Worm (Caenorhabditis elegans) whole organism, early embryonic: ENCODE data around the gene ctl-3.
"Not testable (repeated sequence)": the region's sequence is repeated elsewhere in the genome, so short reads cannot be mapped to it uniquely, and the experiment has no call there.

Source experiments
- B0310.2 ChIP-seq: sonication (generic microtip); optimal IDR thresholded peaks from 2 replicates; lab custom pipeline; 2016; ENCODE audit warnings: mild to moderate bottlenecking, missing genetic modification characterization, missing compliant biosample characterization
- F13C5.2 ChIP-seq: sonication (generic microtip); optimal IDR thresholded peaks from 2 replicates; lab custom pipeline; 2017; ENCODE audit warnings: mild to moderate bottlenecking, missing genetic modification characterization, inconsistent platforms, missing compliant biosample characterization
- aly-1 ChIP-seq: sonication (generic microtip); optimal IDR thresholded peaks from 2 replicates; lab custom pipeline; 2016; ENCODE audit warnings: missing genetic modification characterization, missing compliant biosample characterization
- ama-1 ChIP-seq: fragments of 150-350 bp; optimal IDR thresholded peaks from 2 replicates; lab custom pipeline; 2014
- ceh-13 ChIP-seq: fragments of 200-800 bp; sonication (Bioruptor generic); optimal IDR thresholded peaks from 2 replicates; lab custom pipeline; 2018; ENCODE audit warnings: mild to moderate bottlenecking, missing genetic modification characterization, missing compliant biosample characterization
- ceh-36 ChIP-seq: sonication (generic microtip); optimal IDR thresholded peaks from 2 replicates; lab custom pipeline; 2016; ENCODE audit warnings: missing genetic modification characterization, inconsistent platforms, missing compliant biosample characterization
- ets-7 ChIP-seq: sonication (generic microtip); optimal IDR thresholded peaks from 2 replicates; lab custom pipeline; 2016; ENCODE audit warnings: missing genotype, missing genetic modification characterization, missing compliant biosample characterization
- flt-1 ChIP-seq: fragments of 200-800 bp; sonication (Bioruptor generic); IDR thresholded peaks from 2 replicates; pipeline ENCODE4 v1.3.6; 2022; ENCODE audit warnings: missing genetic modification characterization, missing compliant biosample characterization
- hmbx-1 ChIP-seq: sonication (generic microtip); optimal IDR thresholded peaks from 2 replicates; lab custom pipeline; 2016; ENCODE audit warnings: mild to moderate bottlenecking, missing genetic modification characterization, missing compliant biosample characterization
- hmg-4 ChIP-seq: fragments of 200-800 bp; sonication (Bioruptor generic); optimal IDR thresholded peaks from 2 replicates; lab custom pipeline; 2018; ENCODE audit warnings: mild to moderate bottlenecking, missing genetic modification characterization, missing compliant biosample characterization
- hnd-1 ChIP-seq: sonication (generic microtip); optimal IDR thresholded peaks from 2 replicates; lab custom pipeline; 2016; ENCODE audit warnings: missing genetic modification characterization, missing compliant biosample characterization
- pes-1 ChIP-seq: fragments of 200-800 bp; sonication (Bioruptor generic); IDR thresholded peaks from 2 replicates; pipeline ENCODE4 v1.3.6; 2022; ENCODE audit warnings: missing genetic modification reagents, missing genetic modification characterization, missing compliant biosample characterization
- scrt-1 ChIP-seq: fragments of 200-800 bp; sonication (Bioruptor generic); IDR thresholded peaks from 2 replicates; pipeline ENCODE4 v1.3.6; 2022; ENCODE audit warnings: missing genetic modification characterization, missing compliant biosample characterization
- sea-1 ChIP-seq: fragments of 200-800 bp; sonication (Bioruptor generic); conservative IDR thresholded peaks from 2 replicates; pipeline ENCODE4 v1.3.6; 2022; ENCODE audit warnings: missing genetic modification characterization, missing compliant biosample characterization
- tbx-11 ChIP-seq: fragments of 200-800 bp; sonication (Bioruptor generic); IDR thresholded peaks from 2 replicates; pipeline ENCODE4 v1.3.6; 2022; ENCODE audit warnings: missing genetic modification characterization, missing compliant biosample characterization
- tbx-37 ChIP-seq: fragments of 200-800 bp; sonication (Bioruptor generic); conservative IDR thresholded peaks from 2 replicates; pipeline ENCODE4 v1.3.6; 2022; ENCODE audit warnings: missing genetic modification reagents, missing genetic modification characterization, missing compliant biosample characterization
- tra-4 ChIP-seq: sonication (generic microtip); optimal IDR thresholded peaks from 2 replicates; lab custom pipeline; 2017; ENCODE audit warnings: missing genetic modification characterization, missing compliant biosample characterization

ctl-3 gene

DNA sequence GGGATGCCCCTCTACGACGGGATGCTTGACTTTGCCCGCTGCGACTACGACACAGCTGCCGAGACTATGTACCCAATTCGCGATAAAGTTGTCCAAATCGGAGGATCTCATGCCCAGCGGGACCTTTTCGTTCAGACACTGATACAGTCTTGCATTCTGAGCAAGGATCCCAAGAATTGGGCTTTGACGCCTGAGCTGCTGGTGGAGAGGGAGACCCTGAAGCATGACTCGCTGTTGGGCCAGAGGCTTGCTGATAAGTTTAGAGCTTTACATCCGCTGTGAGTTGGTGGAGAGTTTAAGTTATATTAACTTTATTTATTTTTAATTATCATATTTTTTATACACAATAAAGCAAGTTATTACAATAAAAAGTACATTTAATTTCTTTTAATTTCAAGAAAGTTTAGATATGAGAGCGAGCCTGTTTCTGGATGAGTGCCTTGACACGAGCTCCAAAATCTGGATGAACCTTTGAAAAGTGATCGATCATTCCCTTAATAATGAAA is 11.3 kb downstream of the ctl-3 start:
- TF ChIP-seq tbx-11 (GFP tag; lab: Robert Waterston, UW), result no peak
- no peak for TF ChIP-seq aly-1

- TF ChIP-seq ets-7, B0310.2, hmbx-1 (tag; lab: Kevin White, UChicago): not testable (repeated sequence)
These were observed 13.5 kb downstream of the ctl-3 start, which contains the start of gene Y54G11A.7 for ce11 chrII:14297050-14297449. Y54G11A.7 (plus strand) TSS chrII:14297305.

DNA sequence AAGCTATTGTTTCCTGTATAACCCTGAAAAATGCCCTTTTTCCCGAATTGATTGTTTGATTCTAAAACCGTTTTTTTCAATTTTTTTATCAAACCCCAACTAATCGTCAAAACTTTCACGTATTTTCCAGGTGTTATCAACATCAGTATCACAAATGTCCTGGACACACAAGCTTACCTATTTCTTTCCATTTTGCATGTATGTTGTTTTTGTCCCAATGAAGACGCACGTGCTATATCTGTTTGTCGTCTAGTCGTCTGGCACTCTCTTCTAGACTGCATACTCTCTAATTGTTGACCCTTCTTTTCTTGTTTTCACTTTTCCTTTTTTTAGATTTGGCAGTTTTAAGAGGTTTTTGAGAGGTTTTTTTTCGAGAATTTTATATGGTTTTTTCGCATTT is 14.3 kb downstream of the ctl-3 start:
- TF ChIP-seq hnd-1, result no peak
- no peak for TF ChIP-seq scrt-1
- no peak for TF ChIP-seq aly-1
- TF ChIP-seq hmg-4 (GFP tag; lab: Kevin White, UChicago), result no peak
- no peak for TF ChIP-seq tbx-11 (GFP tag; lab: Robert Waterston, UW)
- TF ChIP-seq F13C5.2, result no peak
- no peak for TF ChIP-seq flt-1 (GFP tag; lab: Robert Waterston, UW)
- no peak for TF ChIP-seq ets-7 (tag; lab: Kevin White, UChicago)
- no peak for TF ChIP-seq sea-1 (GFP tag; lab: Robert Waterston, UW)
- no peak for TF ChIP-seq hmbx-1 (tag; lab: Kevin White, UChicago)
- TF ChIP-seq tbx-37, result no peak
- TF ChIP-seq ceh-36 (tag; lab: Kevin White, UChicago), result no peak

ce11 chrII:14294390-14294789 is 16.2 kb downstream of the ctl-3 start:
- TF ChIP-seq ets-7 (tag; lab: Kevin White, UChicago) (no peak), hmbx-1 (tag; lab: Kevin White, UChicago) (no peak), F13C5.2 (no peak), tbx-11 (GFP tag; lab: Robert Waterston, UW) (no peak), tra-4 (tag; lab: Kevin White, UChicago) (no peak), scrt-1 (no peak), ceh-13 (GFP tag; lab: Kevin White, UChicago) (no peak), hnd-1 (no peak), hmg-4 (GFP tag; lab: Kevin White, UChicago) (no peak), aly-1 (no peak), flt-1 (GFP tag; lab: Robert Waterston, UW) (no peak), ceh-36 (tag; lab: Kevin White, UChicago) (no peak), sea-1 (GFP tag; lab: Robert Waterston, UW) (no peak), ama-1 (lab: Kevin White, UChicago) (no peak), B0310.2 (tag; lab: Kevin White, UChicago) (no peak), tbx-37 (no peak), pes-1 (GFP tag; lab: Robert Waterston, UW) (no peak)

DNA sequence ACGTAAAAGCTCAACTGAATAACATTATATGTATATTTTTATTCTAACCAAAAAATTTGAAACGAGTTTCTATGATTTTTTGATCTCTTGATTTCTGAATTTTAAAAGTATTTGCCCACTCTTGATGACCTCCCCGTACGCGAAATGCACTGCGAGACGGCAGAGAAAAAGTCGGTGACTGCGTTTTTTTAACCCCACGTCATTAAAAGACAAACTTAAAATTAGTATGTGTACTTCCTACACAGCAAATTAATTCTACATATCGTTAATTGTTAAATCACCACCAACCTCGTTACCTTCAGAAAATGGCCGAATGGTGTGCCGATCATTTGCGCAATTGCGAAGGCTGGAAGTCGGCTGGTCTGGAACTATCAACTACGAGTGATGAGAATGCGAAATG is 18.1 kb downstream of the ctl-3 start, which contains the start of gene Y54G11A.4:
Y54G11A.4 (plus strand) TSS at position 301 of the 400 bp plus-strand sequence.
- TF ChIP-seq ets-7 (tag; lab: Kevin White, UChicago) (no peak), flt-1 (GFP tag; lab: Robert Waterston, UW) (no peak), tbx-37 (no peak), tra-4 (tag; lab: Kevin White, UChicago) (no peak), ama-1 (lab: Kevin White, UChicago) (no peak), B0310.2 (tag; lab: Kevin White, UChicago) (no peak), hmbx-1 (tag; lab: Kevin White, UChicago) (no peak), pes-1 (GFP tag; lab: Robert Waterston, UW) (no peak), ceh-36 (tag; lab: Kevin White, UChicago) (no peak), ceh-13 (GFP tag; lab: Kevin White, UChicago) (no peak), hmg-4 (GFP tag; lab: Kevin White, UChicago) (no peak), F13C5.2 (no peak), aly-1 (no peak), hnd-1 (no peak), sea-1 (GFP tag; lab: Robert Waterston, UW) (no peak), scrt-1 (no peak)

- TF ChIP-seq ceh-13 (GFP tag; lab: Kevin White, UChicago) (no peak), flt-1 (GFP tag; lab: Robert Waterston, UW) (no peak), pes-1 (GFP tag; lab: Robert Waterston, UW) (no peak), tbx-37 (no peak), hmg-4 (GFP tag; lab: Kevin White, UChicago) (no peak), ceh-36 (tag; lab: Kevin White, UChicago) (no peak), sea-1 (GFP tag; lab: Robert Waterston, UW) (no peak), tra-4 (tag; lab: Kevin White, UChicago) (no peak), hnd-1 (no peak), ama-1 (lab: Kevin White, UChicago) (no peak), ets-7 (tag; lab: Kevin White, UChicago) (no peak), aly-1 (no peak), hmbx-1 (tag; lab: Kevin White, UChicago) (no peak), B0310.2 (tag; lab: Kevin White, UChicago) (no peak)
These were observed 19.7 kb downstream of the ctl-3 start for ce11 chrII:14290846-14291245.

- TF ChIP-seq ceh-13 (GFP tag; lab: Kevin White, UChicago), result no peak
- no peak for TF ChIP-seq sea-1 (GFP tag; lab: Robert Waterston, UW)
- TF ChIP-seq tbx-11 (GFP tag; lab: Robert Waterston, UW), result no peak
- no peak for TF ChIP-seq aly-1
- TF ChIP-seq ceh-36 (tag; lab: Kevin White, UChicago), result no peak
- TF ChIP-seq tbx-37, result no peak
- TF ChIP-seq ets-7 (tag; lab: Kevin White, UChicago), result no peak
- TF ChIP-seq tra-4 (tag; lab: Kevin White, UChicago), result no peak
- no peak for TF ChIP-seq flt-1 (GFP tag; lab: Robert Waterston, UW)
- no peak for TF ChIP-seq hmbx-1 (tag; lab: Kevin White, UChicago)
- no peak for TF ChIP-seq F13C5.2
- no peak for TF ChIP-seq pes-1 (GFP tag; lab: Robert Waterston, UW)
- TF ChIP-seq hnd-1, result no peak
- no peak for TF ChIP-seq hmg-4 (GFP tag; lab: Kevin White, UChicago)
- TF ChIP-seq ama-1 (lab: Kevin White, UChicago), result no peak
These were observed 21.6 kb downstream of the ctl-3 start, which contains the start of gene srh-42 for ce11 chrII:14288968-14289367. srh-42 (minus strand) TSS chrII:14289068.
